Fruit fly (Drosophila melanogaster): ENCODE data around the gene CG42591.

The CG42591 gene

DNA sequence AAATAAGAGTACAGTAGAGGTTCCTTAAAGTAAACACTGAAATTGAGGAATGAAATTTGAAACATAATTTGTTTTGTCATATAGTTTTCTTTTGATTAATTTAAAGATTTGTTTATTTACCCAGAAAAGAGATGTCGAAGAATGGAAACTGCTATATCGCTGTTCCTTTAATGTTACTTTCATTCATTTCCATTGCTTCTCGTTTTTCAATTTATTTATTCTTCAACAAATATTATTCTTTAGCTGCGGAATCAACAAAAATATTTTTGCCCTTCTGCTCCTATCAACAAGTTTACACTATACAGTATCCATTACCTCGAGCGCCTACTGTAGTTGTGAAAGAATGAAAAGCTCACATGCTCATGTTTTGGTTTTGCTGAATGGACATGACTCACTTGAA is 6.4 kb upstream of the CG42591 start:
- TF ChIP-seq CG9948 (tag; optimal IDR thresholded peaks at IDR 0.05) (peak; percentile 29), CG8159 (tag; optimal IDR thresholded peaks at IDR 0.05) (peak; percentile 41), CG8301 (tag; optimal IDR thresholded peaks at IDR 0.05) (peak; percentile 10), CG17806 (tag; optimal IDR thresholded peaks at IDR 0.05) (peak; percentile 28), rn (GFP tag; IDR thresholded peaks at IDR 0.05) (no peak), CG14655 (GFP tag; optimal IDR thresholded peaks at IDR 0.05) (peak; percentile 24), CG15710 (tag; optimal IDR thresholded peaks at IDR 0.05) (peak; percentile 21), CG10348 (GFP tag; IDR thresholded peaks at IDR 0.05) (no peak), Ets98B (GFP tag; IDR thresholded peaks at IDR 0.05) (no peak), fd96Ca (GFP tag; IDR thresholded peaks at IDR 0.05) (no peak), Pif1A (GFP tag; optimal IDR thresholded peaks at IDR 0.05) (peak; percentile 16), Pif1B (GFP tag; optimal IDR thresholded peaks at IDR 0.05) (peak; percentile 17), CG13204 (GFP tag; optimal IDR thresholded peaks at IDR 0.05) (no peak), CG4496 (GFP tag; IDR thresholded peaks at IDR 0.05) (0 out of 3 replicates have a peak, but pooled peaks have one; percentile 27)

DNA sequence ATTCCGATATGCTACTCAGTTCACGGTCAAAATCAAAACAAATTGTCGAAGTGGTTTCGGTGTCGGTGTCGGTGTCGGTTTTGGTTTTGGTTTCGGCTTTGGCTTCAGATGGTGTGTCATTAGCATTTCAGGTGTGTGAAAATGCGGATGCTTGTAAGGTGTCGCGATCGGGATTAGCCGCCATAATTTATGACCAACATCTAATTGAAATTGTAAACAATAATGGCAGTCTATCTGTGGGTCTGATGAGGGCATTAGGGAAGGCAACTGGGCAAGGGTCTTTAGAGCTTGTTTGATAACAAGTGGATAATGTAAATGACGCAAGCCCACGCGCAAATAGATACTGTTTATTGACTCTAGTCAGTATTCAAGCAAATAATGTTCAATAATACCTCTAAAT is 5.2 kb upstream of the CG42591 start:
- TF ChIP-seq D1 (tag; optimal IDR thresholded peaks at IDR 0.05) (no peak), Ets98B (GFP tag; IDR thresholded peaks at IDR 0.05) (no peak), EcR (GFP tag; optimal IDR thresholded peaks at IDR 0.05) (no peak), fd96Ca (GFP tag; IDR thresholded peaks at IDR 0.05) (no peak), CG12605 (GFP tag; IDR thresholded peaks at IDR 0.05) (no peak), Pif1B (GFP tag; optimal IDR thresholded peaks at IDR 0.05) (no peak), CG8159 (tag; optimal IDR thresholded peaks at IDR 0.05) (no peak), CG32121 (GFP tag; IDR thresholded peaks at IDR 0.05) (no peak), CG17806 (tag; optimal IDR thresholded peaks at IDR 0.05) (no peak)

DNA sequence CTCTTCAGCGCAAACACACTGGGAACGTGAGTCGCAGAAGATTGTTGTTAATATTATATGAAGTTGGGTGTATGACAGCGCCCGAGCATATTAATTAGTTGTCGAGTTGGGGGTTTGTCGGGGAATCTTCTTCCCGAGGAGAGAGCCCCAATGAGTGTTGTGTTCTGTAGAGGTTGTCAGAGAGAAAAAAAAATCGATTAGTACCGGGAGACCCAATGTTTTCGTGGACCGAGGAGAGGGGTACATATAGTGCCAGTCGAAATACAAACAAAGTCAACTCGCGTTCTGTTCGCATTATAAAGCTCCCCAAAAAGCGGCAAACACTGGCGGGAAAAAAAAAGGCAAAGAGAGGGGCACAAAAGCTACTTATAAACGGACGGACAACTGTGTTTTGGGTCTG is 4.1 kb upstream of the CG42591 start:
- no peak for TF ChIP-seq CG10348 (GFP tag; IDR thresholded peaks at IDR 0.05)
- no peak for TF ChIP-seq rn (GFP tag; IDR thresholded peaks at IDR 0.05)
- TF ChIP-seq Ets98B (GFP tag; IDR thresholded peaks at IDR 0.05) = no peak
- TF ChIP-seq gl (tag; optimal IDR thresholded peaks at IDR 0.05) = no peak
- no peak for TF ChIP-seq CG34367 (tag; optimal IDR thresholded peaks at IDR 0.05)
- TF ChIP-seq CG15710 (tag; optimal IDR thresholded peaks at IDR 0.05) = no peak

DNA sequence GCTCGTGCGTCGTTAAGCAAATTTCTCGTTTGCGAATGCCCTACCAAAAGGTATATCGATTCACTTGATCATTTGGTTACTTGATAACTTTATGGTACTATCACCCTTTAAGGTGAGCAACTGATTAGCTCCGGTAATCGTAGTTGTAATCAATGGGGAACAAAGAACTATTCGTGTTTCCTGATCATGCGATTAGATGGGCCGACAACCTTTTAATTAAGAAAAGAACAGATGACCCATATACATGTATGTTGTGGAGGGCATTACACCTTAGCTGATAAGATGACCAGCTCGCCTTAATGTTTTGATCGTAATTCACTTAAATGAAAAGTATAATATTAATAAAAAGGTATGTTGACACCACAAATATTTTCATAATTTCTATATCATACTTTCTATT is 3.6 kb upstream of the CG42591 start:
- TF ChIP-seq CG14655 (GFP tag; optimal IDR thresholded peaks at IDR 0.05) = peak; percentile 37
- TF ChIP-seq D1 (tag; optimal IDR thresholded peaks at IDR 0.05) = no peak
- TF ChIP-seq CG32121 (GFP tag; IDR thresholded peaks at IDR 0.05) = no peak
- peak; percentile 33 for TF ChIP-seq CG8301 (tag; optimal IDR thresholded peaks at IDR 0.05)
- TF ChIP-seq CG15710 (tag; optimal IDR thresholded peaks at IDR 0.05) = no peak
- no peak for TF ChIP-seq CG13204 (GFP tag; optimal IDR thresholded peaks at IDR 0.05)
- TF ChIP-seq Ets98B (GFP tag; IDR thresholded peaks at IDR 0.05) = no peak
- no peak for TF ChIP-seq gl (tag; optimal IDR thresholded peaks at IDR 0.05)

DNA sequence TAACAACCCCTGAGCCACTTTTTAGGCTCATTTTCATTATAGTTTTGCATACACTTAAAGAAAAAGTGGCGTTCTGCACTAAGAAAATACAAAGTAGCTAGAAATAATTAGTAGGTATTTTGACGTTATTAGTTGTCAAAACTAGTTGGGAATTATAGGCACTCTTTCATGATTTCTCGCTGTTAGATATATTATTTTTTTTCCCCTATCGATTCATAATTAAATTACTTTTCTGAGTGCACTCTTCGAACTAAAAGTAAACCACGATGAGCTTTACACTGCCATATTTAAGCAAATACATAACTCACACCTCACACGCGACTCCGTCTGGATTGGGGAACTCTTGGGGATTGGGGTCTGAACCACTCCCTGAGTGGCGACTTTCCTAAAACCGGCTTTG is 3.0 kb upstream of the CG42591 start:
- no peak for TF ChIP-seq CG10348 (GFP tag; IDR thresholded peaks at IDR 0.05)
- no peak for TF ChIP-seq CG13204 (GFP tag; optimal IDR thresholded peaks at IDR 0.05)
- TF ChIP-seq CG32121 (GFP tag; IDR thresholded peaks at IDR 0.05) = peak; percentile 72
- peak; percentile 27 for TF ChIP-seq Snoo (tag; optimal IDR thresholded peaks at IDR 0.05)
- no peak for TF ChIP-seq fd96Ca (GFP tag; IDR thresholded peaks at IDR 0.05)
- peak; percentile 62 for TF ChIP-seq CG9948 (tag; optimal IDR thresholded peaks at IDR 0.05)
- peak; percentile 70 for TF ChIP-seq Ets98B (GFP tag; IDR thresholded peaks at IDR 0.05)
- no peak for TF ChIP-seq D1 (tag; optimal IDR thresholded peaks at IDR 0.05)
- TF ChIP-seq CG14655 (GFP tag; optimal IDR thresholded peaks at IDR 0.05) = peak; percentile 84
- TF ChIP-seq Pif1A (GFP tag; optimal IDR thresholded peaks at IDR 0.05) = peak; percentile 49
- peak; percentile 51; the same call in 1 of the 2 replicates for TF ChIP-seq rn (GFP tag; IDR thresholded peaks at IDR 0.05)
- no peak for TF ChIP-seq gl (tag; optimal IDR thresholded peaks at IDR 0.05)
- peak; percentile 77 for TF ChIP-seq CG4496 (GFP tag; IDR thresholded peaks at IDR 0.05)
- peak; percentile 35; the same call in 1 of the 2 replicates for TF ChIP-seq CG12605 (GFP tag; IDR thresholded peaks at IDR 0.05)
- TF ChIP-seq CG8301 (tag; optimal IDR thresholded peaks at IDR 0.05) = peak; percentile 81
- no peak for TF ChIP-seq CG15710 (tag; optimal IDR thresholded peaks at IDR 0.05)
- TF ChIP-seq EcR (GFP tag; optimal IDR thresholded peaks at IDR 0.05) = no peak
- peak; percentile 48 for TF ChIP-seq Pif1B (GFP tag; optimal IDR thresholded peaks at IDR 0.05)
- TF ChIP-seq CG8159 (tag; optimal IDR thresholded peaks at IDR 0.05) = peak; percentile 46
- no peak for TF ChIP-seq CG34367 (tag; optimal IDR thresholded peaks at IDR 0.05)
- peak; percentile 40 for TF ChIP-seq CG17806 (tag; optimal IDR thresholded peaks at IDR 0.05)

DNA sequence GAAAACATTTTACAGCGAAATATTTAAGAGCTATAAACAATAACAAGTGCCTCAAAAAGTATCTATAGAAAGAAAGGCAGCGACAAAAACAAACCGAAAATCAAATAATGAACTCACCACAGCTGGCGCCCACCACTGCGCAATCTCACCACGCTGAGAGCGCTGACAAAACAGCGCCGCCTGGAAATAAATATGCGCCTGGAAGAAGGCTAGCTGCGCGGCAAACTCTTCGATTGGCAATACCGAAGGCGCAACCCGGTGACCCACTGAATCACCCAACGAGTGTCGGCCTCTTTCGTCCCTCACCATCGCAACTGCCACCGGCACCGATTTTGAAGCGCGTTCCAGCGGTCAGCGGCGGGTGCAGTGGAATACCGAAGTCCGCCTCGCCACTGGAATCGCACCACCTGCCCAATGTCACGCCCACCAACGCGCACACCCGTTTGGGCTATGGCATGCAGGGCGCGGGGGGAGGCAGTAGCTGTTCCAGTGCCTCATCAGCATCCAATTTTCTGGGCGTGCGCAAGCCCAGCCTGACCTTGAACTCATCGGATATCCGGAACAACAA is 2.0 kb upstream of the CG42591 start:
- TF ChIP-seq CG10348 (GFP tag; IDR thresholded peaks at IDR 0.05) (no peak), CG34367 (tag; optimal IDR thresholded peaks at IDR 0.05) (no peak), D1 (tag; optimal IDR thresholded peaks at IDR 0.05) (no peak), CG15710 (tag; optimal IDR thresholded peaks at IDR 0.05) (no peak), CG8301 (tag; optimal IDR thresholded peaks at IDR 0.05) (no peak), EcR (GFP tag; optimal IDR thresholded peaks at IDR 0.05) (no peak), CG13204 (GFP tag; optimal IDR thresholded peaks at IDR 0.05) (no peak), gl (tag; optimal IDR thresholded peaks at IDR 0.05) (no peak), CG14655 (GFP tag; optimal IDR thresholded peaks at IDR 0.05) (no peak), Ets98B (GFP tag; IDR thresholded peaks at IDR 0.05) (no peak), Pif1A (GFP tag; optimal IDR thresholded peaks at IDR 0.05) (no peak), CG4496 (GFP tag; IDR thresholded peaks at IDR 0.05) (no peak), rn (GFP tag; IDR thresholded peaks at IDR 0.05) (no peak), Pif1B (GFP tag; optimal IDR thresholded peaks at IDR 0.05) (no peak), CG12605 (GFP tag; IDR thresholded peaks at IDR 0.05) (no peak), CG17806 (tag; optimal IDR thresholded peaks at IDR 0.05) (no peak), CG9948 (tag; optimal IDR thresholded peaks at IDR 0.05) (no peak), CG32121 (GFP tag; IDR thresholded peaks at IDR 0.05) (no peak), Snoo (tag; optimal IDR thresholded peaks at IDR 0.05) (no peak), fd96Ca (GFP tag; IDR thresholded peaks at IDR 0.05) (no peak)

Measured in whole organism, pupa.